Worm (Caenorhabditis elegans): ENCODE data around the gene nspg-6.

nspg-6 gene

ce11 chrIII:7272088-7272487 is 42.7 kb downstream of the nspg-6 start (continued):
- no peak for TF ChIP-seq mef-2 (tag; optimal IDR thresholded peaks at IDR 0.05)
- peak; percentile 47 for TF ChIP-seq rnt-1 (tag; optimal IDR thresholded peaks at IDR 0.05)
- TF ChIP-seq alr-1 (tag; optimal IDR thresholded peaks at IDR 0.05; ENCODE audit: borderline replicate concordance) = no peak
- no peak for TF ChIP-seq egl-13 (tag; optimal IDR thresholded peaks at IDR 0.05)
- no peak for TF ChIP-seq sup-37 (GFP tag; optimal IDR thresholded peaks at IDR 0.05)
- no peak for TF ChIP-seq ama-1 (optimal IDR thresholded peaks at IDR 0.05)
- peak; percentile 29 for TF ChIP-seq blmp-1 (tag; optimal IDR thresholded peaks at IDR 0.05)
- TF ChIP-seq nhr-20 (tag; optimal IDR thresholded peaks at IDR 0.05) = peak; percentile 84
- peak; percentile 56 for TF ChIP-seq lir-3 (tag; optimal IDR thresholded peaks at IDR 0.05; ENCODE audit: poor library complexity)
- no peak for TF ChIP-seq hlh-17 (GFP tag; optimal IDR thresholded peaks at IDR 0.05; ENCODE audit: borderline replicate concordance)
- peak; percentile 62 for TF ChIP-seq unc-130 (tag; optimal IDR thresholded peaks at IDR 0.05)
- peak; percentile 55 for TF ChIP-seq nhr-47 (tag; optimal IDR thresholded peaks at IDR 0.05)
- TF ChIP-seq lin-39 (tag; optimal IDR thresholded peaks at IDR 0.05) = no peak
- peak in 1 of 2 experiments; percentile 87 for TF ChIP-seq mdl-1 (tag; optimal IDR thresholded peaks at IDR 0.05)
- TF ChIP-seq pax-3 (tag; optimal IDR thresholded peaks at IDR 0.05) = peak; percentile 41
- TF ChIP-seq snu-23 (GFP tag; optimal IDR thresholded peaks at IDR 0.05) = peak; percentile 76
- TF ChIP-seq fkh-10 (GFP tag; optimal IDR thresholded peaks at IDR 0.05) = no peak
- TF ChIP-seq fkh-4 (tag; optimal IDR thresholded peaks at IDR 0.05; ENCODE audit: borderline replicate concordance) = no peak
- no peak for TF ChIP-seq unc-30 (tag; optimal IDR thresholded peaks at IDR 0.05)
- TF ChIP-seq efl-1 (optimal IDR thresholded peaks at IDR 0.05) = peak; percentile 27 to 60
- TF ChIP-seq efl-1 (GFP tag; optimal IDR thresholded peaks at IDR 0.05 in 1 of 2) = peak; percentile 56 to 96
- peak; percentile 57 for TF ChIP-seq nhr-90 (tag; optimal IDR thresholded peaks at IDR 0.05; ENCODE audit: poor library complexity)
- no peak for TF ChIP-seq dsc-1 (tag; optimal IDR thresholded peaks at IDR 0.05)
- TF ChIP-seq pqm-1 (tag; optimal IDR thresholded peaks at IDR 0.05) = no peak
- TF ChIP-seq skn-1 (tag; optimal IDR thresholded peaks at IDR 0.05) = peak; percentile 65
- peak; percentile 40 for TF ChIP-seq elt-2 (tag; optimal IDR thresholded peaks at IDR 0.05)
- TF ChIP-seq unc-86 (tag; optimal IDR thresholded peaks at IDR 0.05) = peak; percentile 50
- peak; percentile 62 for TF ChIP-seq lin-13 (GFP tag; optimal IDR thresholded peaks at IDR 0.05)
- no peak for TF ChIP-seq ceh-90 (tag; optimal IDR thresholded peaks at IDR 0.05)
- TF ChIP-seq jun-1 (tag; optimal IDR thresholded peaks at IDR 0.05) = peak; percentile 9
- TF ChIP-seq ceh-82 (tag; optimal IDR thresholded peaks at IDR 0.05) = no peak
- no peak for TF ChIP-seq ceh-8 (GFP tag; optimal IDR thresholded peaks at IDR 0.05)
- no peak for TF ChIP-seq isw-1 (GFP tag; IDR thresholded peaks at IDR 0.05)
- TF ChIP-seq ztf-11 (tag; optimal IDR thresholded peaks at IDR 0.05) = peak in 1 of 2 experiments; percentile 58
- no peak for TF ChIP-seq C04F5.9 (tag; optimal IDR thresholded peaks at IDR 0.05)
- no peak for TF ChIP-seq ets-5 (GFP tag; IDR thresholded peaks at IDR 0.05)

ce11 chrIII:7271083-7271482 is 43.7 kb downstream of the nspg-6 start:
- TF ChIP-seq nhr-90 (tag; optimal IDR thresholded peaks at IDR 0.05; ENCODE audit: poor library complexity) (no peak), nhr-71 (tag; optimal IDR thresholded peaks at IDR 0.05) (peak; percentile 9), lin-14 (GFP tag; optimal IDR thresholded peaks at IDR 0.05) (peak; percentile 34), skn-1 (tag; optimal IDR thresholded peaks at IDR 0.05) (peak; percentile 19), lin-35 (GFP tag; optimal IDR thresholded peaks at IDR 0.05) (peak in 1 of 2 experiments; percentile 47), efl-1 (optimal IDR thresholded peaks at IDR 0.05) (no peak), efl-1 (GFP tag; optimal IDR thresholded peaks at IDR 0.05 in 1 of 2) (peak; percentile 4 to 40), snpc-4 (tag; optimal IDR thresholded peaks at IDR 0.05) (no peak), hpl-2 (GFP tag; optimal IDR thresholded peaks at IDR 0.05) (no peak), pag-3 (tag; optimal IDR thresholded peaks at IDR 0.05; ENCODE audit: borderline replicate concordance, insufficient read depth) (no peak), nhr-12 (tag; optimal IDR thresholded peaks at IDR 0.05) (no peak), elt-3 (tag; optimal IDR thresholded peaks at IDR 0.05) (peak in 1 of 6 experiments; percentile 53), ets-5 (GFP tag; IDR thresholded peaks at IDR 0.05) (no peak), elt-2 (tag; optimal IDR thresholded peaks at IDR 0.05) (no peak), dsc-1 (tag; optimal IDR thresholded peaks at IDR 0.05) (no peak)
